Worm (Caenorhabditis elegans): ENCODE measurements around the gene snf-3.

Gene snf-3

DNA sequence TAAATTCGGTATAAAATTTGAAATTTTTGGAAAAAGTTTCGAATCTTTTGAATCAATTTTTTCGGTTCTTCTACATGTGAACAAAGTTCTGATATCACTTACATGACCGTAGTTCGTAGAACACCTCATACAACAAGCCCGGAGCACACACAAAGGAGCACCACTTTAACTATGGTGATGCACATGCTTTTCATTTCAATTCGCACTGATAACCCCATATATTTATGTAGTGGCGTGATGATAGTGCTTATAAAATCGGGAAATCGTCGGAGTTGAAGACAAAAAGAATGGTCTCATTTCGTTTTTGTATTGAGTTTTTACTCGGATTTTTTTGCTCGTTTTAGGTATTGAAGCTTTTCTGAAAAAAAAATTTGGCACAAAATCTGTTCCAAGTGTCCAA is 48.9 kb downstream of the snf-3 start, which contains the start of gene W09B6.4:
TSS of gene W09B6.4 (minus strand) at position 151 of the 400 bp plus-strand sequence.
- TF ChIP-seq mab-5 (tag; optimal IDR thresholded peaks at IDR 0.05) = no peak
- TF ChIP-seq fos-1 (tag; optimal IDR thresholded peaks at IDR 0.05) = peak; percentile 18
- no peak for TF ChIP-seq nhr-129 (tag; optimal IDR thresholded peaks at IDR 0.05)
- TF ChIP-seq lsy-2 (tag; optimal IDR thresholded peaks at IDR 0.05) = no peak
- TF ChIP-seq mdl-1 (tag; optimal IDR thresholded peaks at IDR 0.05) = peak in 1 of 2 experiments; percentile 1
- TF ChIP-seq skn-1 (tag; optimal IDR thresholded peaks at IDR 0.05) = peak; percentile 29
- TF ChIP-seq nhr-6 (tag; optimal IDR thresholded peaks at IDR 0.05) = no peak

DNA sequence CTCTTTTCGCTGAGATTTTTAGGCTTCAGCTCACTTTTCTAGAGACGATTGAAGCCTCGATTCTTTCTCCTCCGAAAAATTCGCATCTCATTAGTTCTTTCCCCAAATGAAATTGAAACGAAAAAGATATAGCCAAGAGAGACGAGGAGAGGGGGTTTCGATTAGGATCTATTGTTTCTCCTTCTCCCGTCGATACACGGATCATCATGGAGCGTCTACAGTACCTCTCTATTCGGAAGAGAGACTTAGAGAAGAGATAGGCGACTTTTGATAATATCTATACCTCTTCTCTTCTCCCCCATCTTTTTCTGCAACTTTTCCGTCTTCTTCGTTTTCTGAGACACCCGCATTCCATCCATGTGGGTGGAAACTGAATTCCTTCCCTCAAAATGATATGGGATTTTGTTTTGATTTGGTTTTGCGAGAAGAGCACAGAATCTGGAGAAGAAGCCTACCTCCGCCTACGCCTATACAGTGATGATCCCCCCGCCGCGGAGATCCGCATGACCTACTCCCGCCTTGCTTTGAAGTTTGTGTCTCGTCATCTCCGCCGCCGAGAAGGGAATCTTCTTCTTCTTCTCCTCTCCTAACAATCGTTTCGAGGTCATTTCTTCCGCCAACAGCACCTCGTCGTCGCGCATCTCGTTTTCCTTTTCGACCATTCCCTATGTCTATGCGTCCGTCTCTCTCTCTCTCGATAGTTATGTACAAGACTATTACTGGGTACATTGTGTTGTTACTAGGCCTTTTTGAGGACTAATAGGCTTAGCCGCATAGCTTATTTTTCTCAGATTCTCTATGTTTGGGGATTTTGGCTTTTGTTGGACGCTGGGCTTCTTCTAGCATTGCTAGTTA is 50.1 kb downstream of the snf-3 start:
- TF ChIP-seq snpc-4 (tag; optimal IDR thresholded peaks at IDR 0.05) (no peak), blmp-1 (tag; optimal IDR thresholded peaks at IDR 0.05; ENCODE audit: insufficient read depth) (peak; percentile 50), nhr-25 (tag; optimal IDR thresholded peaks at IDR 0.05) (peak; percentile 20), crh-2 (tag; optimal IDR thresholded peaks at IDR 0.05) (peak; percentile 26), fos-1 (tag; optimal IDR thresholded peaks at IDR 0.05) (peak; percentile 2)

DNA sequence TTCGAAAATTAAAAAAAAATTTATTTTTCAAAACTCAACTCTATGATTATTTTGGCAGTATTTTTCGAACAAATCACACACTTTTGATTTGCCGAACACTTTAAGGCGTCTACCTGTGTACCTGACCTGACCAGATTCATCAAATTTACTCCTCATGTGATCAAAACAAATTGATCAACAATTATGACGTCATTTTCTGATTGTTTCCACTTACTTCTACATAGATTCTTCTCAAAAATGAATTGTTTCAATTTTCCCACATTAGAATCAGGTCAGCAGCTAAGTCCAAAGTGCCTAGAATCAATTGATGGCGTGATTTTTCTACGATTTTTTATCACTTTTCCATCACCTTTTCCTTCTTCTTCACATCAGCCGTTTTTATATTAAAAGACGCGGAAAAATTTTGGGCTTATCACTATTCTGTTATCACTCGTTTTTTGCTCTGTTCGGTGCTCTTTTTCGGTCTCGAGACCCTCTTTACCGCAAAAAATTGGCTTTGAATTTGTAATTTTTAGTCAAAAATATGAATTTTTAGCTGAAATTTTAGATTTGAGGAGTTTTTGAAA is 51.5 kb downstream of the snf-3 start:
- TF ChIP-seq sma-3 (GFP tag; optimal IDR thresholded peaks at IDR 0.05) (peak; percentile 68), crh-2 (tag; optimal IDR thresholded peaks at IDR 0.05) (peak; percentile 36), elt-1 (tag; optimal IDR thresholded peaks at IDR 0.05) (no peak), fos-1 (tag; optimal IDR thresholded peaks at IDR 0.05) (peak; percentile 44)
